Fruit fly (Drosophila melanogaster) whole organism, embryonic: ENCODE results near the gene lawc.

ENCODE experiments used
- Aef1 ChIP-seq: fragments of 200-800 bp; sonication (Bioruptor generic); IDR thresholded peaks from 3 replicates; pipeline ENCODE4 v1.3.6; 2022; ENCODE audit warnings: missing biosample characterization, missing genetic modification characterization
- Asciz ChIP-seq: fragments of 200-800 bp; sonication (Bioruptor generic); optimal IDR thresholded peaks from 2 replicates; lab custom pipeline; 2017; ENCODE audit warnings: missing biosample characterization, mild to moderate bottlenecking, missing genetic modification characterization, missing genetic modification reagents
- Atf-2 ChIP-seq: fragments of 200-800 bp; sonication (Bioruptor generic); optimal IDR thresholded peaks from 2 replicates; lab custom pipeline; 2016; ENCODE audit warnings: missing biosample characterization, missing genetic modification characterization
- CG10267 ChIP-seq: fragments of 200-800 bp; sonication (Bioruptor generic); optimal IDR thresholded peaks from 2 replicates; lab custom pipeline; 2018; ENCODE audit warnings: missing biosample characterization, mild to moderate bottlenecking, missing genetic modification characterization, moderate library complexity
- CG12071 ChIP-seq: fragments of 200-800 bp; sonication (Bioruptor generic); optimal IDR thresholded peaks from 3 replicates; lab custom pipeline; 2018; ENCODE audit warnings: missing biosample characterization, mild to moderate bottlenecking, missing genetic modification characterization
- CG13296 ChIP-seq: fragments of 200-800 bp; sonication (Bioruptor generic); optimal IDR thresholded peaks from 3 replicates; lab custom pipeline; 2018; ENCODE audit warnings: missing biosample characterization, mild to moderate bottlenecking, missing genetic modification characterization
- CG1603 ChIP-seq: fragments of 200-800 bp; sonication (Bioruptor generic); optimal IDR thresholded peaks from 2 replicates; lab custom pipeline; 2019; ENCODE audit warnings: missing biosample characterization, mild to moderate bottlenecking, missing genetic modification characterization, moderate library complexity
- CG17829 ChIP-seq: fragments of 200-800 bp; optimal IDR thresholded peaks from 2 replicates; lab custom pipeline; 2019; ENCODE audit warnings: missing biosample characterization, mild to moderate bottlenecking, missing genetic modification characterization, moderate library complexity
- CG1792 ChIP-seq: fragments of 200-800 bp; sonication (Bioruptor generic); optimal IDR thresholded peaks from 2 replicates; lab custom pipeline; 2016; ENCODE audit warnings: missing biosample characterization, missing genetic modification characterization
- CG18599 ChIP-seq: fragments of 200-800 bp; sonication (Bioruptor generic); optimal IDR thresholded peaks from 3 replicates; lab custom pipeline; 2017; ENCODE audit warnings: missing biosample characterization, missing genetic modification characterization, mild to moderate bottlenecking, moderate library complexity, missing genetic modification reagents
- CG2889 ChIP-seq: fragments of 200-800 bp; sonication (Bioruptor generic); IDR thresholded peaks from 3 replicates; pipeline ENCODE4 v1.3.6; 2022; ENCODE audit warnings: missing biosample characterization, missing genetic modification characterization
- CG30431 ChIP-seq: fragments of 200-800 bp; sonication (Bioruptor generic); optimal IDR thresholded peaks from 2 replicates; lab custom pipeline; 2017; ENCODE audit warnings: missing biosample characterization, missing genetic modification characterization
- CG32772 ChIP-seq: fragments of 200-800 bp; sonication (Bioruptor generic); IDR thresholded peaks from 2 replicates; pipeline ENCODE4 v1.3.6; 2022; ENCODE audit warnings: missing biosample characterization, missing genetic modification characterization
- CG34422 ChIP-seq: fragments of 200-800 bp; sonication (Bioruptor generic); IDR thresholded peaks from 3 replicates; pipeline ENCODE4 v1.3.6; 2022; ENCODE audit warnings: missing biosample characterization, missing genetic modification characterization
- CG4424 ChIP-seq: fragments of 200-800 bp; sonication (Bioruptor generic); optimal IDR thresholded peaks from 3 replicates; lab custom pipeline; 2016; ENCODE audit warnings: missing biosample characterization, missing genetic modification characterization
- CG4707 ChIP-seq: fragments of 200-800 bp; sonication (Bioruptor generic); optimal IDR thresholded peaks from 2 replicates; lab custom pipeline; 2018; ENCODE audit warnings: missing biosample characterization, mild to moderate bottlenecking, missing genetic modification characterization, moderate library complexity
- CG4730 ChIP-seq: fragments of 200-800 bp; sonication (Bioruptor generic); IDR thresholded peaks from 2 replicates; pipeline ENCODE4 v1.3.6; 2022; ENCODE audit warnings: missing biosample characterization, missing genetic modification characterization
- CG4854 ChIP-seq: fragments of 200-800 bp; sonication (Bioruptor generic); optimal IDR thresholded peaks from 2 replicates; lab custom pipeline; 2016; ENCODE audit warnings: missing biosample characterization, missing genetic modification characterization, inconsistent platforms
- CG6254 ChIP-seq: fragments of 200-800 bp; sonication (Bioruptor generic); optimal IDR thresholded peaks from 3 replicates; lab custom pipeline; 2017; ENCODE audit warnings: mild to moderate bottlenecking, missing biosample characterization, missing genetic modification reagents, missing genetic modification characterization
- CG7928 ChIP-seq: fragments of 200-800 bp; sonication (Bioruptor generic); optimal IDR thresholded peaks from 2 replicates; lab custom pipeline; 2017; ENCODE audit warnings: missing biosample characterization, mild to moderate bottlenecking, missing genetic modification characterization
- CG8388 ChIP-seq: fragments of 200-800 bp; sonication (Bioruptor generic); optimal IDR thresholded peaks from 2 replicates; lab custom pipeline; 2019; ENCODE audit warnings: missing biosample characterization, mild to moderate bottlenecking, missing genetic modification characterization, moderate library complexity
- CG9609 ChIP-seq: fragments of 200-800 bp; sonication (Bioruptor generic); optimal IDR thresholded peaks from 3 replicates; lab custom pipeline; 2016; ENCODE audit warnings: missing biosample characterization, missing genetic modification characterization
- CG9932 ChIP-seq: fragments of 200-800 bp; sonication (Bioruptor generic); IDR thresholded peaks from 2 replicates; pipeline ENCODE4 v1.3.6; 2022; ENCODE audit warnings: missing biosample characterization, missing genetic modification characterization
- Camta ChIP-seq: fragments of 200-800 bp; sonication (Bioruptor generic); optimal IDR thresholded peaks from 2 replicates; lab custom pipeline; 2016; ENCODE audit warnings: missing biosample characterization, missing genetic modification characterization
- Chrac-16 ChIP-seq: fragments of 200-800 bp; sonication (Bioruptor generic); optimal IDR thresholded peaks from 3 replicates; lab custom pipeline; 2016; ENCODE audit warnings: missing biosample characterization, missing genetic modification characterization
- Drgx ChIP-seq: fragments of 200-800 bp; sonication (Bioruptor generic); IDR thresholded peaks from 2 replicates; pipeline ENCODE4 v1.3.6; 2022; ENCODE audit warnings: missing biosample characterization, missing genetic modification characterization
- HLH4C ChIP-seq: fragments of 200-800 bp; sonication (Bioruptor generic); IDR thresholded peaks from 3 replicates; pipeline ENCODE4 v1.3.6; 2022; ENCODE audit warnings: missing biosample characterization, missing genetic modification characterization; ENCODE audit not compliant: partially characterized antibody
- HLH54F ChIP-seq: fragments of 200-800 bp; sonication (Bioruptor generic); optimal IDR thresholded peaks from 3 replicates; lab custom pipeline; 2016; ENCODE audit warnings: missing biosample characterization, missing genetic modification characterization
- MTF-1 ChIP-seq: fragments of 200-800 bp; sonication (Bioruptor generic); optimal IDR thresholded peaks from 2 replicates; lab custom pipeline; 2018; ENCODE audit warnings: missing biosample characterization, mild to moderate bottlenecking, missing genetic modification characterization, borderline replicate concordance
- Nf-YC ChIP-seq: fragments of 200-800 bp; optimal IDR thresholded peaks from 3 replicates; lab custom pipeline; 2019; ENCODE audit warnings: missing biosample characterization, mild to moderate bottlenecking, missing genetic modification characterization, moderate library complexity
- Opbp ChIP-seq: fragments of 200-800 bp; sonication (Bioruptor generic); IDR thresholded peaks from 3 replicates; pipeline ENCODE4 v1.3.6; 2022; ENCODE audit warnings: missing biosample characterization, missing genetic modification characterization; ENCODE audit not compliant: partially characterized antibody
- Optix ChIP-seq: fragments of 200-800 bp; sonication (Bioruptor generic); IDR thresholded peaks from 3 replicates; pipeline ENCODE4 v1.3.6; 2022; ENCODE audit warnings: missing biosample characterization, missing genetic modification characterization
- ap ChIP-seq: fragments of 200-800 bp; sonication (Bioruptor generic); IDR thresholded peaks from 2 replicates; pipeline ENCODE4 v1.3.6; 2022; ENCODE audit warnings: missing biosample characterization, missing genetic modification characterization
- ato ChIP-seq: fragments of 200-800 bp; sonication (Bioruptor generic); IDR thresholded peaks from 2 replicates; pipeline ENCODE4 v1.3.6; 2022; ENCODE audit warnings: missing biosample characterization, missing genetic modification characterization; ENCODE audit not compliant: partially characterized antibody
- cas ChIP-seq: fragments of 200-800 bp; sonication (Bioruptor generic); IDR thresholded peaks from 2 replicates; pipeline ENCODE4 v1.3.6; 2022; ENCODE audit warnings: missing biosample characterization, missing genetic modification characterization
- ci ChIP-seq: fragments of 200-800 bp; sonication (Bioruptor generic); IDR thresholded peaks from 3 replicates; pipeline ENCODE4 v1.3.6; 2022; ENCODE audit warnings: missing biosample characterization, missing genetic modification characterization
- dmrt11E ChIP-seq: fragments of 200-800 bp; sonication (Bioruptor generic); optimal IDR thresholded peaks from 3 replicates; lab custom pipeline; 2018; ENCODE audit warnings: missing biosample characterization, mild to moderate bottlenecking, missing genetic modification characterization, moderate library complexity
- ftz-f1 ChIP-seq: fragments of 200-800 bp; sonication (Bioruptor generic); optimal IDR thresholded peaks from 2 replicates; lab custom pipeline; 2016; ENCODE audit warnings: missing biosample characterization, missing genetic modification characterization
- gsb ChIP-seq: fragments of 200-800 bp; sonication (Bioruptor generic); IDR thresholded peaks from 2 replicates; pipeline ENCODE4 v1.3.6; 2022; ENCODE audit warnings: missing biosample characterization, missing genetic modification characterization
- hth ChIP-seq: fragments of >200 bp; optimal IDR thresholded peaks from 2 replicates; lab custom pipeline; 2017; ENCODE audit warnings: inconsistent platforms
- inv ChIP-seq: fragments of 200-800 bp; sonication (Bioruptor generic); IDR thresholded peaks from 2 replicates; pipeline ENCODE4 v1.3.6; 2022; ENCODE audit warnings: missing biosample characterization, missing genetic modification characterization; ENCODE audit not compliant: partially characterized antibody
- onecut ChIP-seq: fragments of 200-800 bp; sonication (Bioruptor generic); IDR thresholded peaks from 2 replicates; pipeline ENCODE4 v1.3.6; 2022; ENCODE audit warnings: missing biosample characterization, missing genetic modification characterization
- row ChIP-seq: fragments of 200-800 bp; sonication (Bioruptor generic); IDR thresholded peaks from 3 replicates; pipeline ENCODE4 v1.3.6; 2022; ENCODE audit warnings: missing biosample characterization, missing genetic modification characterization
- stc ChIP-seq: fragments of 200-800 bp; sonication (Bioruptor generic); IDR thresholded peaks from 2 replicates; pipeline ENCODE4 v1.3.6; 2022; ENCODE audit warnings: missing biosample characterization, missing genetic modification characterization
- tx ChIP-seq: fragments of 200-800 bp; sonication (Bioruptor generic); optimal IDR thresholded peaks from 2 replicates; lab custom pipeline; 2016; ENCODE audit warnings: missing biosample characterization, missing genetic modification characterization
- wor ChIP-seq: fragments of 200-800 bp; sonication (Bioruptor generic); IDR thresholded peaks from 2 replicates; pipeline ENCODE4 v1.3.6; 2022; ENCODE audit warnings: missing biosample characterization, missing genetic modification characterization
- zfh1 ChIP-seq: fragments of 200-800 bp; sonication (Bioruptor generic); IDR thresholded peaks from 3 replicates; pipeline ENCODE4 v1.3.6; 2022; ENCODE audit warnings: missing biosample characterization, missing genetic modification characterization

Gene lawc

DNA sequence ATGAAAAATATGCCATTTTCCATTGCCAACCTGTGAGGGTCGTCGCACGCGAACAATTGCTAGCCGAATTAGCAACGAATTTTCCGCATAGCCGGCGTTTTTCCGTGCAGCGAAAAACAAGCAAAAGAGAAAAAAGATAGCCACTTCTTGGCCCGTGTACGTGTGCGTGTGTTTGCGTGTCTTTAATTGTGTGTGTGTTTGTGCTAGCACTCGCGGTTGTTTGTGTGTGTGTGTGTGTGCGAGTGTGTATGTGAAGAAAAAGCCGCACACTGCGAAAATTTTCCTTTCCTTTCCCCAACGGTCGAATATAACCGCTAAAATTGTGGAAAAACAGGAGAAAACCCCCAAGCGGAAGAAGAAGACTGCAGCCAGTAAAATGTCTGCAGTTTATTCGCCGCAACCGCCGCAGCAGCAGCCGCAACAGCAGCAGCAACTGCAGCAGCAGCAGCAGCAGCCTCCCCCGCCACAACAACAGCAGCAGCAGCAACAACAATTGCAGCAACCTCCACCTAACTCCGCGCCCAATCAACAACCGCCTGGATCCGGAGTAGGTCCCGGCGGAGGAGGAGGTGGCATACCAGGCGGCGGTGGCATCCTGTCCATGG is 12.3 kb downstream of the lawc start (continued):
- TF ChIP-seq CG30431 (no peak), CG34422 (GFP tag; lab: Robert Waterston, UW) (peak; percentile 46; the same call in 1 of the 3 replicates), Aef1 (GFP tag; lab: Robert Waterston, UW) (no peak), Camta (no peak), ci (GFP tag; lab: Robert Waterston, UW) (no peak), CG4424 (GFP tag; lab: Kevin White, UChicago) (no peak), CG9932 (GFP tag; lab: Robert Waterston, UW) (no peak), Asciz (GFP tag; lab: Kevin White, UChicago) (no peak), cas (GFP tag; lab: Robert Waterston, UW) (no peak), Drgx (GFP tag; lab: Robert Waterston, UW) (0 out of 2 replicates have a peak, but pooled peaks have one; percentile 30)

- TF ChIP-seq CG32772, result peak; percentile 89
- TF ChIP-seq ftz-f1 (GFP tag; lab: Kevin White, UChicago), result no peak
- peak; percentile 99 for TF ChIP-seq CG1792
- TF ChIP-seq CG4707 (GFP tag; lab: Kevin White, UChicago), result no peak
- TF ChIP-seq CG4730, result peak; percentile 77
- TF ChIP-seq onecut, result peak; percentile 81
- TF ChIP-seq MTF-1 (GFP tag; lab: Kevin White, UChicago), result no peak
- TF ChIP-seq CG9609 (GFP tag; lab: Kevin White, UChicago), result peak; percentile 89
- TF ChIP-seq tx (GFP tag; lab: Kevin White, UChicago), result peak; percentile 91
- TF ChIP-seq dmrt11E, result peak; percentile 97
- TF ChIP-seq CG2889 (GFP tag; lab: Robert Waterston, UW), result peak; percentile 76
- peak; percentile 92 for TF ChIP-seq row
- peak; percentile 80 for TF ChIP-seq Chrac-16
- TF ChIP-seq ato, result peak; percentile 62; the same call in 1 of the 2 replicates
- TF ChIP-seq ap (GFP tag; lab: Robert Waterston, UW), result peak; percentile 78
- peak; percentile 93 for TF ChIP-seq wor (GFP tag; lab: Robert Waterston, UW)
- TF ChIP-seq CG6254 (GFP tag; lab: Kevin White, UChicago), result peak; percentile 99
- peak; percentile 95 for TF ChIP-seq CG1603 (tag; lab: Kevin White, UChicago)
- no peak for TF ChIP-seq CG12071
- TF ChIP-seq Optix (GFP tag; lab: Robert Waterston, UW), result peak; percentile 93
- peak; percentile 90 for TF ChIP-seq CG10267
- TF ChIP-seq Atf-2 (GFP tag; lab: Kevin White, UChicago), result peak; percentile 84
- peak; percentile 18 for TF ChIP-seq CG7928
- peak; percentile 82 for TF ChIP-seq inv
- peak; percentile 75 for TF ChIP-seq CG17829 (tag; lab: Kevin White, UChicago)
- TF ChIP-seq CG8388 (GFP tag; lab: Kevin White, UChicago), result peak; percentile 67
- TF ChIP-seq hth (lab: Kevin White, UChicago), result no peak
- peak; percentile 84 for TF ChIP-seq stc (GFP tag; lab: Robert Waterston, UW)
- peak; percentile 84 for TF ChIP-seq HLH4C (GFP tag; lab: Robert Waterston, UW)
- TF ChIP-seq zfh1 (GFP tag; lab: Robert Waterston, UW), result peak; percentile 90
- peak; percentile 77 for TF ChIP-seq gsb (GFP tag; lab: Robert Waterston, UW)
- peak; percentile 76 for TF ChIP-seq CG4854 (GFP tag; lab: Kevin White, UChicago)
- TF ChIP-seq CG13296 (GFP tag; lab: Kevin White, UChicago), result peak; percentile 16
- TF ChIP-seq CG18599 (GFP tag; lab: Kevin White, UChicago), result peak; percentile 77
- peak; percentile 63 for TF ChIP-seq Nf-YC
- peak; percentile 95 for TF ChIP-seq HLH54F
- TF ChIP-seq Opbp (GFP tag; lab: Robert Waterston, UW), result peak; percentile 78
These were observed 13.1 kb downstream of the lawc start, which contains the start of gene CG10555 for dm6 chrX:8398177-8399018. Gene CG10555 (plus strand): TSS chrX:8398940.
